Fruit fly (Drosophila melanogaster) S2 (cell line): Measurements from ENCODE around the gene Irp-1A.

Experiments
- CG8478 ChIP-seq: fragments of >200 bp; optimal IDR thresholded peaks from 2 replicates; lab custom pipeline; 2018
- CTCF ChIP-seq, 2 experiments: fragments of >200 bp; optimal IDR thresholded peaks; 2 replicates each; lab custom pipeline; 2018

Irp-1A gene

dm6 chr3R:22726031-22726770, 1.8 kb upstream of the Irp-1A start, which contains the start of gene RNF220:
Gene RNF220, minus strand, starts transcription at chr3R:22726414.
- TF ChIP-seq CG8478 (lab: Kevin White, UChicago) = no peak
- peak; percentile 2 to 34 for TF ChIP-seq CTCF (optimal IDR thresholded peaks at IDR 0.05; lab: Kevin White, UChicago)

dm6 chr3R:22720808-22721306, 3.5 kb downstream of the Irp-1A start, which contains the start of gene wge:
Gene wge, minus strand, starts transcription at chr3R:22721150.
- TF ChIP-seq CTCF (optimal IDR thresholded peaks at IDR 0.05; lab: Kevin White, UChicago) (peak in 1 of 2 experiments; percentile 21), CG8478 (lab: Kevin White, UChicago) (no peak)

dm6 chr3R:22719607-22719949, 4.8 kb downstream of the Irp-1A start:
- no peak for TF ChIP-seq CG8478 (lab: Kevin White, UChicago)
- TF ChIP-seq CTCF (optimal IDR thresholded peaks at IDR 0.05; lab: Kevin White, UChicago) = no peak

- TF ChIP-seq CTCF (optimal IDR thresholded peaks at IDR 0.05; lab: Kevin White, UChicago) (no peak), CG8478 (lab: Kevin White, UChicago) (no peak)
Measured at dm6 chr3R:22718937-22719606, 5.3 kb downstream of the Irp-1A start.

dm6 chr3R:22718401-22718800, 6.0 kb downstream of the Irp-1A start:
- TF ChIP-seq CTCF (optimal IDR thresholded peaks at IDR 0.05; lab: Kevin White, UChicago) = no peak

dm6 chr3R:22717863-22718262, 6.5 kb downstream of the Irp-1A start:
- no peak for TF ChIP-seq CG8478 (lab: Kevin White, UChicago)
- TF ChIP-seq CTCF (optimal IDR thresholded peaks at IDR 0.05; lab: Kevin White, UChicago) = no peak

- no peak for TF ChIP-seq CTCF (optimal IDR thresholded peaks at IDR 0.05; lab: Kevin White, UChicago)
- TF ChIP-seq CG8478 (lab: Kevin White, UChicago) = no peak
Measured at dm6 chr3R:22710662-22711061, 13.7 kb downstream of the Irp-1A start, which contains the start of gene CG4907. Gene CG4907, minus strand, starts transcription at chr3R:22710762.

dm6 chr3R:22707178-22707577, 17.2 kb downstream of the Irp-1A start, which contains the start of gene CG13842:
Gene CG13842, minus strand, starts transcription at chr3R:22707278.
- TF ChIP-seq CTCF (optimal IDR thresholded peaks at IDR 0.05; lab: Kevin White, UChicago) = no peak
- TF ChIP-seq CG8478 (lab: Kevin White, UChicago) = no peak

dm6 chr3R:22701793-22702192, 22.6 kb downstream of the Irp-1A start, which contains the start of the genes CG6972 and CCAP:
Gene CG6972, plus strand, starts transcription at chr3R:22702007.
Gene CCAP, minus strand, starts transcription at chr3R:22702084.
- TF ChIP-seq CG8478 (lab: Kevin White, UChicago) (no peak), CTCF (optimal IDR thresholded peaks at IDR 0.05; lab: Kevin White, UChicago) (no peak)

- TF ChIP-seq CTCF (optimal IDR thresholded peaks at IDR 0.05; lab: Kevin White, UChicago) (no peak), CG8478 (lab: Kevin White, UChicago) (no peak)
Measured at dm6 chr3R:22698208-22698607, 26.2 kb downstream of the Irp-1A start, which contains the start of gene Cyp6d4. Gene Cyp6d4, plus strand, starts transcription at chr3R:22698319.

- TF ChIP-seq CG8478 (lab: Kevin White, UChicago) (no peak), CTCF (optimal IDR thresholded peaks at IDR 0.05; lab: Kevin White, UChicago) (no peak)
Measured at dm6 chr3R:22694659-22695058, 29.7 kb downstream of the Irp-1A start, which contains the start of gene cd. Gene cd, plus strand, starts transcription at chr3R:22694959.

- TF ChIP-seq CTCF (optimal IDR thresholded peaks at IDR 0.05; lab: Kevin White, UChicago) (no peak), CG8478 (lab: Kevin White, UChicago) (no peak)
Measured at dm6 chr3R:22690311-22690710, 34.1 kb downstream of the Irp-1A start, which contains the start of the genes wfs1 and Nup133. Gene wfs1, minus strand, starts transcription at chr3R:22690380. Gene Nup133, plus strand, starts transcription at chr3R:22690607.

dm6 chr3R:22686336-22686874, 38.0 kb downstream of the Irp-1A start, which contains the start of the genes Gclm and CG17625:
Gene Gclm, minus strand, starts transcription at chr3R:22686510.
Gene CG17625, plus strand, starts transcription at chr3R:22686849.
- TF ChIP-seq CTCF (optimal IDR thresholded peaks at IDR 0.05; lab: Kevin White, UChicago) = no peak

dm6 chr3R:22684948-22685253, 39.5 kb downstream of the Irp-1A start:
- TF ChIP-seq CG8478 (lab: Kevin White, UChicago) (no peak), CTCF (optimal IDR thresholded peaks at IDR 0.05; lab: Kevin White, UChicago) (no peak)
